Worm (Caenorhabditis elegans) whole organism, young adult: ENCODE measurements around the gene W03C9.2.

ENCODE experiments used
- B0019.2 ChIP-seq: fragments of 200-800 bp; sonication (Bioruptor generic); conservative IDR thresholded peaks from 2 replicates; pipeline ENCODE4 v1.3.6; 2022; ENCODE audit warnings: missing genetic modification reagents, missing genetic modification characterization, missing compliant biosample characterization
- B0035.1 ChIP-seq: sonication (generic microtip); optimal IDR thresholded peaks from 2 replicates; lab custom pipeline; 2016; ENCODE audit warnings: missing genetic modification characterization, mild to moderate bottlenecking, missing compliant biosample characterization, missing genotype, missing genetic modification reagents
- B0336.3 ChIP-seq: fragments of 200-800 bp; sonication (Bioruptor generic); IDR thresholded peaks from 2 replicates; pipeline ENCODE4 v1.3.6; 2022; ENCODE audit warnings: missing genetic modification characterization, missing compliant biosample characterization
- C17E4.6 ChIP-seq: fragments of 200-800 bp; sonication (Bioruptor generic); IDR thresholded peaks from 2 replicates; pipeline ENCODE4 v1.3.6; 2022; ENCODE audit warnings: missing genetic modification reagents, missing genetic modification characterization, missing compliant biosample characterization
- F10E7.11 ChIP-seq: sonication (generic microtip); optimal IDR thresholded peaks from 2 replicates; lab custom pipeline; 2017; ENCODE audit warnings: mild to moderate bottlenecking, missing genetic modification characterization, moderate library complexity, missing compliant biosample characterization
- F22D6.2 ChIP-seq: sonication (generic microtip); optimal IDR thresholded peaks from 2 replicates; lab custom pipeline; 2016; ENCODE audit warnings: mild to moderate bottlenecking, missing genetic modification characterization, missing compliant biosample characterization
- F37B4.10 ChIP-seq: fragments of 200-800 bp; sonication (Bioruptor generic); IDR thresholded peaks from 2 replicates; pipeline ENCODE4 v1.3.6; 2022; ENCODE audit warnings: missing genetic modification characterization, missing compliant biosample characterization
- F39B2.1 ChIP-seq: fragments of 200-800 bp; sonication (Bioruptor generic); IDR thresholded peaks from 2 replicates; pipeline ENCODE4 v1.3.6; 2022; ENCODE audit warnings: missing genetic modification reagents, missing genetic modification characterization, missing compliant biosample characterization
- F52B5.7 ChIP-seq: sonication (generic microtip); optimal IDR thresholded peaks from 2 replicates; lab custom pipeline; 2016; ENCODE audit warnings: mild to moderate bottlenecking, missing genetic modification characterization, missing compliant biosample characterization
- K11D2.4 ChIP-seq: fragments of 200-800 bp; sonication (Bioruptor generic); IDR thresholded peaks from 2 replicates; pipeline ENCODE4 v1.3.6; 2022; ENCODE audit warnings: missing genetic modification reagents, missing genetic modification characterization, missing compliant biosample characterization
- K12H6.12 ChIP-seq: fragments of 200-800 bp; sonication (Bioruptor generic); optimal IDR thresholded peaks from 2 replicates; lab custom pipeline; 2018; ENCODE audit warnings: mild to moderate bottlenecking, missing genetic modification characterization, missing compliant biosample characterization
- ama-1 ChIP-seq, 3 experiments: fragments of 150-350 bp in 1 of 3; sonication (generic microtip) in 2 of 3; optimal IDR thresholded peaks; 2 replicates each; lab custom pipeline; 2014 to 2018; ENCODE audit warnings: missing biosample characterization in 2 of 3, missing genetic modification characterization in 2 of 3, missing genetic modification reagents in 2 of 3
- aptf-2 ChIP-seq: fragments of 200-800 bp; sonication (Bioruptor generic); conservative IDR thresholded peaks from 2 replicates; pipeline ENCODE4 v1.3.6; 2022; ENCODE audit warnings: missing genetic modification reagents, missing genetic modification characterization, missing compliant biosample characterization
- aptf-3 ChIP-seq: fragments of 200-800 bp; sonication (Bioruptor generic); IDR thresholded peaks from 2 replicates; pipeline ENCODE4 v1.3.6; 2022; ENCODE audit warnings: missing genetic modification characterization, missing compliant biosample characterization
- attf-6 ChIP-seq: fragments of 200-800 bp; sonication (Bioruptor generic); IDR thresholded peaks from 2 replicates; pipeline ENCODE4 v1.3.6; 2022; ENCODE audit warnings: missing genetic modification reagents, missing genetic modification characterization, missing compliant biosample characterization
- ccch-3 ChIP-seq: fragments of 200-800 bp; sonication (Bioruptor generic); optimal IDR thresholded peaks from 2 replicates; lab custom pipeline; 2018; ENCODE audit warnings: mild to moderate bottlenecking, missing genetic modification characterization, missing compliant biosample characterization
- cebp-2 ChIP-seq: fragments of 200-800 bp; sonication (Bioruptor generic); IDR thresholded peaks from 2 replicates; pipeline ENCODE4 v1.3.6; 2022; ENCODE audit warnings: missing genetic modification characterization, missing compliant biosample characterization
- ceh-100 ChIP-seq: fragments of 200-800 bp; sonication (Bioruptor generic); IDR thresholded peaks from 2 replicates; pipeline ENCODE4 v1.3.6; 2022; ENCODE audit warnings: missing genetic modification reagents, missing genetic modification characterization, missing compliant biosample characterization
- ceh-40 ChIP-seq: fragments of 200-800 bp; sonication (Bioruptor generic); IDR thresholded peaks from 2 replicates; pipeline ENCODE4 v1.3.6; 2022; ENCODE audit warnings: missing genetic modification characterization, missing compliant biosample characterization
- chd-7 ChIP-seq: sonication (generic microtip); optimal IDR thresholded peaks from 2 replicates; lab custom pipeline; 2016; ENCODE audit warnings: mild to moderate bottlenecking, missing genetic modification characterization, moderate library complexity, missing compliant biosample characterization
- efl-1 ChIP-seq: fragments of 150-350 bp; optimal IDR thresholded peaks from 2 replicates; lab custom pipeline; 2014; ENCODE audit warnings: missing biosample characterization, missing genetic modification reagents, missing genetic modification characterization
- egl-18 ChIP-seq: fragments of 200-800 bp; sonication (Bioruptor generic); IDR thresholded peaks from 2 replicates; pipeline ENCODE4 v1.3.6; 2022; ENCODE audit warnings: missing genetic modification reagents, missing genetic modification characterization, missing compliant biosample characterization
- egrh-3 ChIP-seq: fragments of 200-800 bp; sonication (Bioruptor generic); IDR thresholded peaks from 2 replicates; pipeline ENCODE4 v1.3.6; 2022; ENCODE audit warnings: missing genetic modification reagents, missing genetic modification characterization, missing compliant biosample characterization
- hlh-12 ChIP-seq: sonication (generic microtip); optimal IDR thresholded peaks from 2 replicates; lab custom pipeline; 2016; ENCODE audit warnings: missing genetic modification characterization, missing compliant biosample characterization
- hmg-1.2 ChIP-seq: fragments of 200-800 bp; sonication (Bioruptor generic); IDR thresholded peaks from 2 replicates; pipeline ENCODE4 v1.3.6; 2022; ENCODE audit warnings: missing genetic modification reagents, missing genetic modification characterization, missing compliant biosample characterization
- hrde-1 ChIP-seq: sonication (generic microtip); optimal IDR thresholded peaks from 2 replicates; lab custom pipeline; 2016; ENCODE audit warnings: missing genetic modification characterization, mild to moderate bottlenecking, missing compliant biosample characterization, moderate library complexity, missing genotype, missing genetic modification reagents, borderline replicate concordance
- let-526 ChIP-seq: fragments of 200-800 bp; sonication (Bioruptor generic); IDR thresholded peaks from 2 replicates; pipeline ENCODE4 v1.3.6; 2022; ENCODE audit warnings: missing genetic modification reagents, missing genetic modification characterization, missing compliant biosample characterization
- lin-26 ChIP-seq: fragments of 200-800 bp; sonication (Bioruptor generic); IDR thresholded peaks from 2 replicates; pipeline ENCODE4 v1.3.6; 2022; ENCODE audit warnings: missing genetic modification reagents, missing genetic modification characterization, missing compliant biosample characterization
- lin-35 ChIP-seq, 3 experiments: fragments of 150-350 bp in 2 of 3; sonication (generic microtip) in 1 of 3; optimal IDR thresholded peaks; 2 replicates each; lab custom pipeline; 2014 to 2018; ENCODE audit warnings: missing biosample characterization in 3 of 3, missing genetic modification characterization in 3 of 3, missing genetic modification reagents in 3 of 3
- lir-1 ChIP-seq: fragments of 200-800 bp; sonication (Bioruptor generic); conservative IDR thresholded peaks from 2 replicates; pipeline ENCODE4 v1.3.6; 2022; ENCODE audit warnings: missing genetic modification reagents, missing genetic modification characterization, missing compliant biosample characterization
- lsl-1 ChIP-seq: fragments of 200-800 bp; sonication (Bioruptor generic); optimal IDR thresholded peaks from 2 replicates; lab custom pipeline; 2018; ENCODE audit warnings: mild to moderate bottlenecking, missing genetic modification characterization, moderate library complexity, missing compliant biosample characterization
- lsy-27 ChIP-seq: sonication (generic microtip); optimal IDR thresholded peaks from 2 replicates; lab custom pipeline; 2017; ENCODE audit warnings: missing genetic modification characterization, mild to moderate bottlenecking, missing compliant biosample characterization, antibody characterized with exemption, missing genotype, borderline replicate concordance; ENCODE audit not compliant: insufficient read depth
- madf-3 ChIP-seq: fragments of 200-800 bp; sonication (Bioruptor generic); IDR thresholded peaks from 2 replicates; pipeline ENCODE4 v1.3.6; 2022; ENCODE audit warnings: missing genetic modification reagents, missing genetic modification characterization, missing compliant biosample characterization
- nhr-120 ChIP-seq: fragments of 200-800 bp; sonication (Bioruptor generic); IDR thresholded peaks from 2 replicates; pipeline ENCODE4 v1.3.6; 2022; ENCODE audit warnings: missing genetic modification characterization, missing compliant biosample characterization
- nhr-90 ChIP-seq: sonication (generic microtip); optimal IDR thresholded peaks from 2 replicates; lab custom pipeline; 2016; ENCODE audit warnings: missing genotype, mild to moderate bottlenecking, missing genetic modification characterization, missing compliant biosample characterization
- rec-8 ChIP-seq, 2 experiments: sonication (generic microtip); optimal IDR thresholded peaks; 2 replicates each; lab custom pipeline; 2016; ENCODE audit warnings: mild to moderate bottlenecking in 2 of 2, missing genetic modification characterization in 2 of 2, missing genetic modification reagents in 2 of 2, missing genotype in 2 of 2, missing biosample characterization in 1 of 2, missing compliant biosample characterization in 1 of 2, moderate library complexity in 1 of 2
- sdz-38 ChIP-seq: sonication (generic microtip); optimal IDR thresholded peaks from 2 replicates; lab custom pipeline; 2016; ENCODE audit warnings: missing genotype, missing genetic modification characterization, missing compliant biosample characterization
- sea-2 ChIP-seq: fragments of 200-800 bp; sonication (Bioruptor generic); IDR thresholded peaks from 2 replicates; pipeline ENCODE4 v1.3.6; 2022; ENCODE audit warnings: missing genetic modification characterization, missing compliant biosample characterization
- snpc-1.3 ChIP-seq: sonication (generic microtip); optimal IDR thresholded peaks from 2 replicates; lab custom pipeline; 2017; ENCODE audit warnings: missing genetic modification characterization, mild to moderate bottlenecking, missing compliant biosample characterization, antibody characterized with exemption, moderate library complexity, missing genotype, missing genetic modification reagents; ENCODE audit not compliant: insufficient read depth
- tbp1 ChIP-seq: fragments of 200-800 bp; sonication (Bioruptor generic); optimal IDR thresholded peaks from 2 replicates; lab custom pipeline; 2018; ENCODE audit warnings: mild to moderate bottlenecking, missing genetic modification characterization, missing compliant biosample characterization
- unc-130 ChIP-seq: sonication (generic microtip); optimal IDR thresholded peaks from 2 replicates; lab custom pipeline; 2016; ENCODE audit warnings: missing genetic modification reagents, missing genetic modification characterization, missing compliant biosample characterization
- xnd-1 ChIP-seq: sonication (generic microtip); optimal IDR thresholded peaks from 2 replicates; lab custom pipeline; 2016; ENCODE audit warnings: missing genotype, missing genetic modification reagents, missing genetic modification characterization, missing compliant biosample characterization
- zfh-2 ChIP-seq: fragments of 200-800 bp; sonication (Bioruptor generic); conservative IDR thresholded peaks from 2 replicates; pipeline ENCODE4 v1.3.6; 2022; ENCODE audit warnings: missing genetic modification reagents, missing genetic modification characterization, missing compliant biosample characterization
- zim-3 ChIP-seq: sonication (generic microtip); optimal IDR thresholded peaks from 2 replicates; lab custom pipeline; 2017; ENCODE audit warnings: mild to moderate bottlenecking, missing genetic modification characterization, moderate library complexity, missing compliant biosample characterization
- ztf-18 ChIP-seq: sonication (generic microtip); optimal IDR thresholded peaks from 2 replicates; lab custom pipeline; 2016; ENCODE audit warnings: missing genotype, mild to moderate bottlenecking, missing genetic modification characterization, missing compliant biosample characterization
- ztf-22 ChIP-seq: fragments of 200-800 bp; sonication (Bioruptor generic); optimal IDR thresholded peaks from 2 replicates; lab custom pipeline; 2018; ENCODE audit warnings: mild to moderate bottlenecking, missing genetic modification characterization, moderate library complexity, missing compliant biosample characterization
- ztf-26 ChIP-seq: sonication (generic microtip); optimal IDR thresholded peaks from 2 replicates; lab custom pipeline; 2017; ENCODE audit warnings: missing genetic modification characterization, missing compliant biosample characterization
- ztf-3 ChIP-seq: fragments of 200-800 bp; sonication (Bioruptor generic); optimal IDR thresholded peaks from 2 replicates; lab custom pipeline; 2018; ENCODE audit warnings: mild to moderate bottlenecking, missing genetic modification characterization, missing compliant biosample characterization

The W03C9.2 gene

ce11 chrII:11977363-11977762 lies 15.2 kb downstream of the W03C9.2 start, which contains the start of gene Y17G7B.21:
TSS of gene Y17G7B.21 (minus strand) at chrII:11977661.
- TF ChIP-seq hrde-1 (tag; lab: Kevin White, UChicago): peak; percentile 89
- TF ChIP-seq sdz-38: no peak
- TF ChIP-seq lir-1 (GFP tag; lab: Robert Waterston, UW): no peak
- 0 out of 2 replicates have a peak, but pooled peaks have one; percentile 11 for TF ChIP-seq lin-26
- TF ChIP-seq aptf-2: no peak
- TF ChIP-seq unc-130: peak; percentile 35
- TF ChIP-seq F37B4.10 (GFP tag; lab: Robert Waterston, UW): no peak
- TF ChIP-seq lsy-27 (tag; lab: Kevin White, UChicago): no peak
- peak; percentile 43; the same call in 1 of the 2 replicates for TF ChIP-seq egrh-3 (GFP tag; lab: Robert Waterston, UW)
- no peak for TF ChIP-seq let-526 (GFP tag; lab: Robert Waterston, UW)
- no peak for TF ChIP-seq egl-18
- TF ChIP-seq K12H6.12: no peak
- TF ChIP-seq B0035.1 (tag; lab: Kevin White, UChicago): no peak
- peak; percentile 58; the same call in 1 of the 2 replicates for TF ChIP-seq B0336.3
- TF ChIP-seq tbp1 (GFP tag; lab: Kevin White, UChicago): no peak
- no peak for TF ChIP-seq B0019.2
- no peak for TF ChIP-seq lin-35 (GFP tag; optimal IDR thresholded peaks at IDR 0.05; lab: Kevin White, UChicago)
- TF ChIP-seq ceh-100 (GFP tag; lab: Robert Waterston, UW): peak; percentile 46; the same call in 1 of the 2 replicates
- TF ChIP-seq cebp-2: no peak; the same call in 1 of the 2 replicates
- TF ChIP-seq chd-7 (tag; lab: Kevin White, UChicago): peak; percentile 67
- TF ChIP-seq sea-2 (GFP tag; lab: Robert Waterston, UW): no peak
- no peak for TF ChIP-seq zim-3 (tag; lab: Kevin White, UChicago)
- TF ChIP-seq efl-1 (GFP tag; lab: Kevin White, UChicago): no peak
- TF ChIP-seq hlh-12 (tag; lab: Kevin White, UChicago): no peak
- no peak for TF ChIP-seq ama-1 (optimal IDR thresholded peaks at IDR 0.05; lab: Kevin White, UChicago)
- TF ChIP-seq ama-1 (GFP tag; optimal IDR thresholded peaks at IDR 0.05; lab: Kevin White, UChicago): no peak
- TF ChIP-seq zfh-2 (GFP tag; lab: Robert Waterston, UW): peak; percentile 80
- peak; percentile 63 for TF ChIP-seq F52B5.7 (tag; lab: Kevin White, UChicago)
- TF ChIP-seq F22D6.2 (tag; lab: Kevin White, UChicago): no peak
- no peak for TF ChIP-seq nhr-90 (tag; lab: Kevin White, UChicago)
- TF ChIP-seq lsl-1 (GFP tag; lab: Kevin White, UChicago): no peak
- TF ChIP-seq hmg-1.2 (GFP tag; lab: Robert Waterston, UW): peak; percentile 15; the same call in 1 of the 2 replicates
- TF ChIP-seq C17E4.6 (GFP tag; lab: Robert Waterston, UW): no peak
- TF ChIP-seq ztf-18 (tag; lab: Kevin White, UChicago): no peak
- TF ChIP-seq K11D2.4: no peak
- TF ChIP-seq F10E7.11 (tag; lab: Kevin White, UChicago): no peak
- no peak for TF ChIP-seq ztf-26 (tag; lab: Kevin White, UChicago)
- no peak for TF ChIP-seq snpc-1.3
- TF ChIP-seq F39B2.1 (GFP tag; lab: Robert Waterston, UW): no peak
- no peak for TF ChIP-seq aptf-3
- TF ChIP-seq xnd-1 (tag; lab: Kevin White, UChicago): peak; percentile 27
- TF ChIP-seq ceh-40 (GFP tag; lab: Robert Waterston, UW): no peak
- 0 out of 2 replicates have a peak, but pooled peaks have one; percentile 68 for TF ChIP-seq madf-3 (GFP tag; lab: Robert Waterston, UW)
- no peak for TF ChIP-seq ccch-3 (GFP tag; lab: Kevin White, UChicago)
- TF ChIP-seq ztf-3 (GFP tag; lab: Kevin White, UChicago): no peak
- TF ChIP-seq attf-6 (GFP tag; lab: Robert Waterston, UW): peak; percentile 38; the same call in 1 of the 2 replicates
- no peak for TF ChIP-seq ztf-22 (GFP tag; lab: Kevin White, UChicago)
- 0 out of 2 replicates have a peak, but pooled peaks have one; percentile 81 for TF ChIP-seq nhr-120 (GFP tag; lab: Robert Waterston, UW)
- no peak for TF ChIP-seq rec-8 (tag; optimal IDR thresholded peaks at IDR 0.05; lab: Kevin White, UChicago)
